Fruit fly (Drosophila melanogaster) whole organism, embryonic: Measurements from ENCODE around the gene Gbs-70E.

ENCODE experiments used
- ATbp ChIP-seq: fragments of 200-800 bp; sonication (Bioruptor generic); optimal IDR thresholded peaks from 2 replicates; lab custom pipeline; 2017; ENCODE audit warnings: missing biosample characterization, mild to moderate bottlenecking, missing genetic modification characterization, missing genetic modification reagents
- Awh ChIP-seq: fragments of 200-800 bp; sonication (Bioruptor generic); IDR thresholded peaks from 2 replicates; pipeline ENCODE4, ENCODE4 v1.3.6; 2022; ENCODE audit warnings: missing biosample characterization, missing genetic modification characterization
- BEAF-32 ChIP-seq: fragments of 200-800 bp; sonication (Bioruptor generic); optimal IDR thresholded peaks from 3 replicates; lab custom pipeline; 2017; ENCODE audit warnings: missing biosample characterization, missing genetic modification characterization, mild to moderate bottlenecking, moderate library complexity, missing genetic modification reagents
- CG10267 ChIP-seq: fragments of 200-800 bp; sonication (Bioruptor generic); optimal IDR thresholded peaks from 2 replicates; lab custom pipeline; 2018; ENCODE audit warnings: missing biosample characterization, mild to moderate bottlenecking, missing genetic modification characterization, moderate library complexity
- CG10274 ChIP-seq: fragments of 200-800 bp; sonication (Bioruptor generic); optimal IDR thresholded peaks from 3 replicates; lab custom pipeline; 2017; ENCODE audit warnings: missing biosample characterization, mild to moderate bottlenecking, missing genetic modification characterization
- CG13296 ChIP-seq: fragments of 200-800 bp; sonication (Bioruptor generic); optimal IDR thresholded peaks from 3 replicates; lab custom pipeline; 2018; ENCODE audit warnings: missing biosample characterization, mild to moderate bottlenecking, missing genetic modification characterization
- CG13624 ChIP-seq: fragments of 200-800 bp; sonication (Bioruptor generic); optimal IDR thresholded peaks from 2 replicates; lab custom pipeline; 2016; ENCODE audit warnings: missing biosample characterization, missing genetic modification characterization
- CG15514 ChIP-seq: fragments of 200-800 bp; sonication (Bioruptor generic); optimal IDR thresholded peaks from 3 replicates; lab custom pipeline; 2017; ENCODE audit warnings: missing biosample characterization, missing genetic modification characterization, mild to moderate bottlenecking, moderate library complexity, missing genetic modification reagents
- CG17829 ChIP-seq: fragments of 200-800 bp; optimal IDR thresholded peaks from 2 replicates; lab custom pipeline; 2019; ENCODE audit warnings: missing biosample characterization, mild to moderate bottlenecking, missing genetic modification characterization, moderate library complexity
- CG18011 ChIP-seq: fragments of 200-800 bp; sonication (Bioruptor generic); optimal IDR thresholded peaks from 2 replicates; lab custom pipeline; 2017; ENCODE audit warnings: missing biosample characterization, missing genetic modification characterization, mild to moderate bottlenecking, moderate library complexity, missing genotype
- CG1832 ChIP-seq: fragments of 200-800 bp; sonication (Bioruptor generic); optimal IDR thresholded peaks from 2 replicates; lab custom pipeline; 2017; ENCODE audit warnings: missing biosample characterization, mild to moderate bottlenecking, missing genetic modification characterization, inconsistent platforms
- CG2678 ChIP-seq: fragments of 200-800 bp; sonication (Bioruptor generic); optimal IDR thresholded peaks from 3 replicates; lab custom pipeline; 2019; ENCODE audit warnings: missing biosample characterization, mild to moderate bottlenecking, missing genetic modification characterization, moderate library complexity
- CG31388 ChIP-seq: fragments of 200-800 bp; sonication (Bioruptor generic); optimal IDR thresholded peaks from 2 replicates; lab custom pipeline; 2016; ENCODE audit warnings: missing biosample characterization, missing genetic modification characterization
- CG3407 ChIP-seq: fragments of 200-800 bp; sonication (Bioruptor generic); optimal IDR thresholded peaks from 2 replicates; lab custom pipeline; 2018; ENCODE audit warnings: missing biosample characterization, mild to moderate bottlenecking, missing genetic modification characterization
- CG3838 ChIP-seq: fragments of 200-800 bp; sonication (Bioruptor generic); optimal IDR thresholded peaks from 3 replicates; lab custom pipeline; 2016; ENCODE audit warnings: missing biosample characterization, missing genetic modification characterization
- CG42726 ChIP-seq: fragments of 200-800 bp; sonication (Bioruptor generic); IDR thresholded peaks from 2 replicates; pipeline ENCODE4 v1.3.6; 2022; ENCODE audit warnings: missing biosample characterization, missing genetic modification characterization; ENCODE audit not compliant: partially characterized antibody
- CG4820 ChIP-seq: fragments of 200-800 bp; sonication (Bioruptor generic); optimal IDR thresholded peaks from 3 replicates; lab custom pipeline; 2016; ENCODE audit warnings: missing biosample characterization, missing genetic modification characterization
- CG4854 ChIP-seq: fragments of 200-800 bp; sonication (Bioruptor generic); optimal IDR thresholded peaks from 2 replicates; lab custom pipeline; 2016; ENCODE audit warnings: missing biosample characterization, missing genetic modification characterization, inconsistent platforms
- CG6813 ChIP-seq: fragments of 200-800 bp; sonication (Bioruptor generic); optimal IDR thresholded peaks from 2 replicates; lab custom pipeline; 2017; ENCODE audit warnings: missing biosample characterization, missing genetic modification characterization, mild to moderate bottlenecking, moderate library complexity, missing genetic modification reagents
- CG7372 ChIP-seq: fragments of 200-800 bp; sonication (Bioruptor generic); IDR thresholded peaks from 2 replicates; pipeline ENCODE4 v1.3.6; 2022; ENCODE audit warnings: missing biosample characterization, missing genetic modification characterization
- CG7963 ChIP-seq: fragments of 200-800 bp; sonication (Bioruptor generic); IDR thresholded peaks from 3 replicates; pipeline ENCODE4 v1.3.6; 2022; ENCODE audit warnings: missing biosample characterization, missing genetic modification characterization; ENCODE audit not compliant: partially characterized antibody
- CG9876 ChIP-seq: fragments of 200-800 bp; sonication (Bioruptor generic); optimal IDR thresholded peaks from 2 replicates; lab custom pipeline; 2016; ENCODE audit warnings: missing biosample characterization, missing genetic modification characterization
- D19B ChIP-seq: fragments of 200-800 bp; sonication (Bioruptor generic); optimal IDR thresholded peaks from 2 replicates; lab custom pipeline; 2017; ENCODE audit warnings: missing biosample characterization, mild to moderate bottlenecking, missing genetic modification characterization
- Eip74EF ChIP-seq, 2 experiments: fragments of 200-800 bp in 1 of 2; fragments of >200 bp in 1 of 2; sonication (Bioruptor generic) in 1 of 2; optimal IDR thresholded peaks; 2 replicates each; lab custom pipeline; 2017 to 2019; ENCODE audit warnings: missing biosample characterization in 2 of 2, missing genetic modification characterization in 2 of 2, mild to moderate bottlenecking in 1 of 2, moderate library complexity in 1 of 2
- Elba2 ChIP-seq: fragments of 200-800 bp; sonication (Bioruptor generic); optimal IDR thresholded peaks from 3 replicates; lab custom pipeline; 2016; ENCODE audit warnings: missing biosample characterization, missing genetic modification characterization
- Fer1 ChIP-seq: fragments of 200-800 bp; sonication (Bioruptor generic); optimal IDR thresholded peaks from 2 replicates; lab custom pipeline; 2017; ENCODE audit warnings: missing biosample characterization, mild to moderate bottlenecking, missing genetic modification characterization
- Hmx ChIP-seq: fragments of 200-800 bp; sonication (Bioruptor generic); optimal IDR thresholded peaks from 2 replicates; lab custom pipeline; 2016; ENCODE audit warnings: missing biosample characterization, missing genetic modification characterization
- Lim3 ChIP-seq: fragments of 200-800 bp; sonication (Bioruptor generic); IDR thresholded peaks from 2 replicates; pipeline ENCODE4 v1.3.6; 2022; ENCODE audit warnings: missing biosample characterization, missing genetic modification characterization
- Mrtf ChIP-seq: fragments of 200-800 bp; sonication (Bioruptor generic); IDR thresholded peaks from 3 replicates; pipeline ENCODE4 v1.3.6; 2022; ENCODE audit warnings: missing biosample characterization, missing genetic modification characterization
- Nf-YC ChIP-seq: fragments of 200-800 bp; optimal IDR thresholded peaks from 3 replicates; lab custom pipeline; 2019; ENCODE audit warnings: missing biosample characterization, mild to moderate bottlenecking, missing genetic modification characterization, moderate library complexity
- Sox100B ChIP-seq: fragments of 200-800 bp; sonication (Bioruptor generic); optimal IDR thresholded peaks from 3 replicates; lab custom pipeline; 2018; ENCODE audit warnings: missing biosample characterization, mild to moderate bottlenecking, missing genetic modification characterization
- Spps ChIP-seq: fragments of 200-800 bp; sonication (Bioruptor generic); optimal IDR thresholded peaks from 2 replicates; lab custom pipeline; 2018; ENCODE audit warnings: missing biosample characterization, mild to moderate bottlenecking, missing genetic modification characterization
- Sry-β ChIP-seq: fragments of 200-800 bp; sonication (Bioruptor generic); optimal IDR thresholded peaks from 2 replicates; lab custom pipeline; 2018; ENCODE audit warnings: missing biosample characterization, mild to moderate bottlenecking, missing genetic modification characterization, moderate library complexity
- Sry-δ ChIP-seq: fragments of 200-800 bp; sonication (Bioruptor generic); optimal IDR thresholded peaks from 2 replicates; lab custom pipeline; 2016; ENCODE audit warnings: missing biosample characterization, missing genetic modification characterization
- bsh ChIP-seq, 2 experiments: fragments of 200-800 bp; sonication (Bioruptor generic); optimal IDR thresholded peaks; 2 replicates each; lab custom pipeline; 2017 to 2018; ENCODE audit warnings: mild to moderate bottlenecking in 2 of 2, missing biosample characterization in 2 of 2, missing genetic modification characterization in 2 of 2, moderate library complexity in 1 of 2
- cato ChIP-seq: fragments of 200-800 bp; sonication (Bioruptor generic); optimal IDR thresholded peaks from 2 replicates; lab custom pipeline; 2016; ENCODE audit warnings: missing biosample characterization, missing genetic modification characterization, borderline replicate concordance
- danr ChIP-seq: fragments of 200-800 bp; sonication (Bioruptor generic); IDR thresholded peaks from 2 replicates; pipeline ENCODE4 v1.3.6; 2022; ENCODE audit warnings: missing biosample characterization, missing genetic modification characterization
- hb ChIP-seq: fragments of 200-800 bp; sonication (Bioruptor generic); IDR thresholded peaks from 3 replicates; pipeline ENCODE4 v1.3.6; 2022; ENCODE audit warnings: missing biosample characterization, missing genetic modification characterization; ENCODE audit not compliant: partially characterized antibody
- jigr1 ChIP-seq: fragments of 200-800 bp; sonication (Bioruptor generic); IDR thresholded peaks from 3 replicates; pipeline ENCODE4 v1.3.6; 2022; ENCODE audit warnings: missing biosample characterization, missing genetic modification characterization
- knrl ChIP-seq: fragments of 200-800 bp; sonication (Bioruptor generic); IDR thresholded peaks from 3 replicates; pipeline ENCODE4 v1.3.6; 2022; ENCODE audit warnings: missing biosample characterization, missing genetic modification characterization; ENCODE audit not compliant: partially characterized antibody
- pan ChIP-seq, 4 experiments: fragments of >200 bp in 3 of 4; fragments of 200-800 bp in 1 of 4; sonication (Bioruptor generic) in 1 of 4; optimal IDR thresholded peaks in 3 of 4; IDR thresholded peaks in 1 of 4; 2 replicates each; pipeline versions ENCODE4 v1.3.6 to Lab custom; 2017 to 2022; ENCODE audit warnings: missing biosample characterization in 2 of 4, missing genetic modification characterization in 2 of 4, mixed read lengths in 1 of 4
- prd ChIP-seq, 3 experiments: fragments of >200 bp in 2 of 3; fragments of 200-800 bp in 1 of 3; sonication (Bioruptor generic) in 1 of 3; optimal IDR thresholded peaks in 2 of 3; IDR thresholded peaks in 1 of 3; 2 replicates in 2 of 3; 3 replicates in 1 of 3; pipeline versions ENCODE4 v1.3.6 to Lab custom; 2017 to 2022; ENCODE audit warnings: missing biosample characterization in 1 of 3, missing genetic modification characterization in 1 of 3
- shn ChIP-seq: fragments of 200-800 bp; sonication (Bioruptor generic); optimal IDR thresholded peaks from 3 replicates; lab custom pipeline; 2016; ENCODE audit warnings: missing biosample characterization, missing genetic modification characterization
- sima ChIP-seq: fragments of 200-800 bp; sonication (Bioruptor generic); optimal IDR thresholded peaks from 2 replicates; lab custom pipeline; 2016; ENCODE audit warnings: missing biosample characterization, missing genetic modification characterization
- slbo ChIP-seq: fragments of 200-800 bp; sonication (Bioruptor generic); IDR thresholded peaks from 2 replicates; pipeline ENCODE4 v1.3.6; 2022; ENCODE audit warnings: missing biosample characterization, missing genetic modification characterization
- sr ChIP-seq: fragments of 200-800 bp; sonication (Bioruptor generic); IDR thresholded peaks from 3 replicates; pipeline ENCODE4 v1.3.6; 2022; ENCODE audit warnings: missing biosample characterization, missing genetic modification characterization
- stwl ChIP-seq: fragments of 200-800 bp; sonication (Bioruptor generic); optimal IDR thresholded peaks from 3 replicates; lab custom pipeline; 2018; ENCODE audit warnings: missing biosample characterization, mild to moderate bottlenecking, missing genetic modification characterization, moderate library complexity

The Gbs-70E gene

DNA sequence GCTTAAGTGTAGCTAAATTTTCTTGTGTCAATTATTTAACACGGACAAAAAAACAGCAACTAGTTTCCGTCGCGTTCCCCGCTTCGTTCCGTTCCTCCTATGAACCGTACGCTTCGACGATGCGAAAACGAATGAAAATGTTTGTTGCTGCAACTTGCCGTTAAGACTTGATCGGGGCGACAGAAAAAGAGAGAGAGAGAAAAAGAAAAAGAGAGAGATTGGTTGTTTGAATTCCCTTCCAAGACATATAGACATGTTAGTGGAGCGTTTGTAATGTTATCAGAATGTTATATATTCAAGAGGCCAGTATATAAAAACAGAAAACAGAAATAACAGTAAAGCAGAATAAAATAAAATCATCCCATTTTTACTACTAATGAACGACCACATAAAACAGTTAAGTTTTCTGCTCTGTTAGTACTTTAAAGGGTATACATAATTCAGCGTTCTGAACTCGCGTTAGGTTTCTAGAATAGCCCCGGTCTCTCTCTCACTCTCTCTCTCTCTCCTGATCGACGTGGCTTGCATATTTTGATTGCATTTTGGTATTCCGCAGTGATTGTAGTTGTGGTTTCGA lies at the start of gene Gbs-70E (continued):
- TF ChIP-seq sr (GFP tag; lab: Robert Waterston, UW) (no peak; the same call in 2 of the 3 replicates), BEAF-32 (GFP tag; lab: Kevin White, UChicago) (no peak), cato (GFP tag; lab: Kevin White, UChicago) (peak; percentile 85), CG3407 (peak; percentile 81), hb (no peak), stwl (tag; lab: Kevin White, UChicago) (peak; percentile 31), CG3838 (GFP tag; lab: Kevin White, UChicago) (peak; percentile 48), Lim3 (GFP tag; lab: Robert Waterston, UW) (0 out of 2 replicates have a peak, but pooled peaks have one; percentile 52), jigr1 (peak; percentile 84; the same call in 2 of the 3 replicates), CG13296 (GFP tag; lab: Kevin White, UChicago) (peak; percentile 94), Fer1 (GFP tag; lab: Kevin White, UChicago) (peak; percentile 93), sima (GFP tag; lab: Kevin White, UChicago) (peak; percentile 77), CG17829 (tag; lab: Kevin White, UChicago) (peak; percentile 94), CG42726 (GFP tag; lab: Robert Waterston, UW) (no peak; the same call in 1 of the 2 replicates), shn (GFP tag; lab: Kevin White, UChicago) (peak; percentile 93), ATbp (peak; percentile 84), prd (optimal IDR thresholded peaks at IDR 0.05; lab: Kevin White, UChicago) (no peak), prd (GFP tag; IDR thresholded peaks at IDR 0.05; lab: Robert Waterston, UW) (peak; percentile 95), CG6813 (GFP tag; lab: Kevin White, UChicago) (peak; percentile 79), pan (optimal IDR thresholded peaks at IDR 0.05; lab: Kevin White, UChicago) (no peak), pan (GFP tag; optimal IDR thresholded peaks at IDR 0.05 in 1 of 2, IDR thresholded peaks at IDR 0.05 in 1 of 2) (peak in 1 of 2 experiments; percentile 93), CG18011 (peak; percentile 79), CG10274 (GFP tag; lab: Kevin White, UChicago) (peak; percentile 71), Sry-δ (GFP tag; lab: Kevin White, UChicago) (peak; percentile 34), CG31388 (peak; percentile 48), CG7372 (GFP tag; lab: Robert Waterston, UW) (peak; percentile 90), CG10267 (tag; lab: Kevin White, UChicago) (peak; percentile 90), Sry-β (GFP tag; lab: Kevin White, UChicago) (no peak), Awh (GFP tag; lab: Robert Waterston, UW) (peak; percentile 89), CG15514 (GFP tag; lab: Kevin White, UChicago) (peak; percentile 78), CG7963 (GFP tag; lab: Robert Waterston, UW) (no peak), CG1832 (GFP tag; lab: Kevin White, UChicago) (no peak), danr (GFP tag; lab: Robert Waterston, UW) (peak; percentile 66; the same call in 1 of the 2 replicates), CG4820 (peak; percentile 85), CG9876 (GFP tag; lab: Kevin White, UChicago) (peak; percentile 81), Sox100B (peak; percentile 91), knrl (GFP tag; lab: Robert Waterston, UW) (no peak; the same call in 2 of the 3 replicates), Spps (tag; lab: Kevin White, UChicago) (peak; percentile 89), Hmx (peak; percentile 70), slbo (GFP tag; lab: Robert Waterston, UW) (peak; percentile 90), CG4854 (peak; percentile 77), Mrtf (GFP tag; lab: Robert Waterston, UW) (peak; percentile 84; the same call in 2 of the 3 replicates), CG13624 (GFP tag; lab: Kevin White, UChicago) (peak; percentile 94), Eip74EF (GFP tag; optimal IDR thresholded peaks at IDR 0.05; lab: Kevin White, UChicago) (peak in 1 of 2 experiments; percentile 92), D19B (GFP tag; lab: Kevin White, UChicago) (peak; percentile 80), Nf-YC (tag; lab: Kevin White, UChicago) (peak; percentile 85), Elba2 (no peak), CG2678 (tag; lab: Kevin White, UChicago) (peak; percentile 95), bsh (GFP tag; optimal IDR thresholded peaks at IDR 0.05; lab: Kevin White, UChicago) (peak; percentile 70 to 92)
